Fruit fly (Drosophila melanogaster) whole organism, embryonic: ENCODE results near the gene snk.

Experiments
- CG33213 ChIP-seq: fragments of 200-800 bp; sonication (Bioruptor generic); optimal IDR thresholded peaks from 3 replicates; lab custom pipeline; 2016; ENCODE audit warnings: missing biosample characterization, missing genetic modification characterization
- CG6254 ChIP-seq: fragments of 200-800 bp; sonication (Bioruptor generic); optimal IDR thresholded peaks from 3 replicates; lab custom pipeline; 2017; ENCODE audit warnings: mild to moderate bottlenecking, missing biosample characterization, missing genetic modification reagents, missing genetic modification characterization
- CG6683 ChIP-seq: fragments of 200-800 bp; sonication (Bioruptor generic); optimal IDR thresholded peaks from 2 replicates; lab custom pipeline; 2017; ENCODE audit warnings: missing biosample characterization, mild to moderate bottlenecking, missing genetic modification characterization, missing genetic modification reagents
- CG7745 ChIP-seq: fragments of 200-800 bp; sonication (Bioruptor generic); optimal IDR thresholded peaks from 2 replicates; lab custom pipeline; 2018; ENCODE audit warnings: missing biosample characterization, mild to moderate bottlenecking, missing genetic modification characterization, moderate library complexity
- CG9215 ChIP-seq: fragments of 200-800 bp; sonication (Bioruptor generic); IDR thresholded peaks from 2 replicates; pipeline ENCODE4 v1.3.6; 2022; ENCODE audit warnings: missing biosample characterization, missing genetic modification characterization
- CoRest ChIP-seq: fragments of 200-800 bp; sonication (Bioruptor generic); optimal IDR thresholded peaks from 3 replicates; lab custom pipeline; 2018; ENCODE audit warnings: missing biosample characterization, mild to moderate bottlenecking, missing genetic modification characterization, moderate library complexity
- br ChIP-seq: fragments of >200 bp; optimal IDR thresholded peaks from 2 replicates; lab custom pipeline; 2017
- bsh ChIP-seq, 2 experiments: fragments of 200-800 bp; sonication (Bioruptor generic); optimal IDR thresholded peaks; 2 replicates each; lab custom pipeline; 2017 to 2018; ENCODE audit warnings: mild to moderate bottlenecking in 2 of 2, missing biosample characterization in 2 of 2, missing genetic modification characterization in 2 of 2, moderate library complexity in 1 of 2
- en ChIP-seq: fragments of 200-800 bp; sonication (Bioruptor generic); optimal IDR thresholded peaks from 2 replicates; lab custom pipeline; 2016; ENCODE audit warnings: missing biosample characterization, missing genetic modification characterization
- gsb-n ChIP-seq: fragments of 200-800 bp; sonication (Bioruptor generic); optimal IDR thresholded peaks from 3 replicates; lab custom pipeline; 2018; ENCODE audit warnings: missing biosample characterization, mild to moderate bottlenecking, missing genetic modification characterization
- pum ChIP-seq: fragments of 200-800 bp; sonication (Bioruptor generic); optimal IDR thresholded peaks from 2 replicates; lab custom pipeline; 2016; ENCODE audit warnings: missing biosample characterization, missing genetic modification characterization
- sim ChIP-seq: fragments of 200-800 bp; sonication (Bioruptor generic); IDR thresholded peaks from 2 replicates; pipeline ENCODE4 v1.3.6; 2022; ENCODE audit warnings: missing biosample characterization, missing genetic modification characterization

DNA sequence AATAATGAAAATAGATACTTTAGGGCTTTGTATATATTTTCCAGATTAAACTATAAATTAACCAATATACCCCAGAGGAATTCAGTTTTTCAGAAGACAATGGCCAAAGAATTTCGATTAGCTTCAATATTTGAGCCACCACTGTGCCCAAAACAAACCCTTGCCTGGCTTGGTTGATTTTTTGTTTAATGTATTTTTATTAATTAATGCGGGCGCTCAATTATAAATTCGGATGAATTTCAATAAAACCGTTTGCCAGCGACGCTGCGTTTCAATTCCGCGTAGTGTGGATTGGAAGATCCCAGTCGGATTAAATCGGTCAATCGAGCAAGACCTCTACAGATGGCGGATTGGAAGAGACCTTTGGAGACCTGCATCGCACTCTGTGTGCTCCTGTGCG lies 820 bp downstream of the snk start, which contains the start of gene CG11670:
- TF ChIP-seq CG33213 (GFP tag; lab: Kevin White, UChicago) (no peak), CG7745 (tag; lab: Kevin White, UChicago) (no peak), pum (GFP tag; lab: Kevin White, UChicago) (no peak), CoRest (tag; lab: Kevin White, UChicago) (no peak), CG6683 (GFP tag; lab: Kevin White, UChicago) (no peak), gsb-n (tag; lab: Kevin White, UChicago) (no peak), CG6254 (GFP tag; lab: Kevin White, UChicago) (no peak), sim (GFP tag; lab: Robert Waterston, UW) (no peak), bsh (GFP tag; optimal IDR thresholded peaks at IDR 0.05; lab: Kevin White, UChicago) (no peak), en (GFP tag; lab: Kevin White, UChicago) (no peak), CG9215 (GFP tag; lab: Robert Waterston, UW) (no peak), br (lab: Kevin White, UChicago) (no peak)
